Fruit fly (Drosophila melanogaster) whole organism, embryonic: ENCODE results near the gene InR.

ENCODE experiments used
- ATbp ChIP-seq: fragments of 200-800 bp; sonication (Bioruptor generic); optimal IDR thresholded peaks from 2 replicates; lab custom pipeline; 2017; ENCODE audit warnings: missing biosample characterization, mild to moderate bottlenecking, missing genetic modification characterization, missing genetic modification reagents
- Aef1 ChIP-seq: fragments of 200-800 bp; sonication (Bioruptor generic); IDR thresholded peaks from 3 replicates; pipeline ENCODE4 v1.3.6; 2022; ENCODE audit warnings: missing biosample characterization, missing genetic modification characterization
- Atf6 ChIP-seq: fragments of 200-800 bp; sonication (Bioruptor generic); IDR thresholded peaks from 2 replicates; pipeline ENCODE4 v1.3.6; 2022; ENCODE audit warnings: missing biosample characterization, missing genetic modification characterization
- C15 ChIP-seq: fragments of 200-800 bp; sonication (Bioruptor generic); IDR thresholded peaks from 3 replicates; pipeline ENCODE4 v1.3.6; 2022; ENCODE audit warnings: missing biosample characterization, missing genetic modification characterization
- CG10209 ChIP-seq: fragments of 200-800 bp; sonication (Bioruptor generic); optimal IDR thresholded peaks from 3 replicates; lab custom pipeline; 2017; ENCODE audit warnings: missing biosample characterization, mild to moderate bottlenecking, missing genetic modification characterization, missing genetic modification reagents
- CG11560 ChIP-seq: fragments of 200-800 bp; sonication (Bioruptor generic); IDR thresholded peaks from 3 replicates; pipeline ENCODE4 v1.3.6; 2022; ENCODE audit warnings: missing biosample characterization, missing genetic modification characterization
- CG12155 ChIP-seq: fragments of 200-800 bp; sonication (Bioruptor generic); optimal IDR thresholded peaks from 3 replicates; lab custom pipeline; 2016; ENCODE audit warnings: missing biosample characterization, missing genetic modification characterization
- CG12391 ChIP-seq: fragments of 200-800 bp; sonication (Bioruptor generic); optimal IDR thresholded peaks from 3 replicates; lab custom pipeline; 2018; ENCODE audit warnings: missing biosample characterization, mild to moderate bottlenecking, missing genetic modification characterization, moderate library complexity
- CG14441 ChIP-seq: fragments of 200-800 bp; sonication (Bioruptor generic); IDR thresholded peaks from 2 replicates; pipeline ENCODE4 v1.3.6; 2022; ENCODE audit warnings: missing biosample characterization, missing genetic modification characterization
- CG14710 ChIP-seq: fragments of 200-800 bp; sonication (Bioruptor generic); optimal IDR thresholded peaks from 3 replicates; lab custom pipeline; 2019; ENCODE audit warnings: missing biosample characterization, mild to moderate bottlenecking, missing genetic modification characterization, moderate library complexity
- CG15269 ChIP-seq: fragments of 200-800 bp; sonication (Bioruptor generic); optimal IDR thresholded peaks from 2 replicates; lab custom pipeline; 2018; ENCODE audit warnings: missing biosample characterization, mild to moderate bottlenecking, missing genetic modification characterization, moderate library complexity
- CG17361 ChIP-seq: fragments of 200-800 bp; sonication (Bioruptor generic); IDR thresholded peaks from 3 replicates; pipeline ENCODE4 v1.3.6; 2022; ENCODE audit warnings: missing biosample characterization, missing genetic modification characterization
- CG18262 ChIP-seq: fragments of 200-800 bp; optimal IDR thresholded peaks from 3 replicates; lab custom pipeline; 2019; ENCODE audit warnings: missing biosample characterization, mild to moderate bottlenecking, missing genetic modification characterization, moderate library complexity
- CG1832 ChIP-seq: fragments of 200-800 bp; sonication (Bioruptor generic); optimal IDR thresholded peaks from 2 replicates; lab custom pipeline; 2017; ENCODE audit warnings: missing biosample characterization, mild to moderate bottlenecking, missing genetic modification characterization, inconsistent platforms
- CG31441 ChIP-seq: fragments of 200-800 bp; sonication (Bioruptor generic); IDR thresholded peaks from 2 replicates; pipeline ENCODE4 v1.3.6; 2022; ENCODE audit warnings: missing biosample characterization, missing genetic modification characterization
- CG42726 ChIP-seq: fragments of 200-800 bp; sonication (Bioruptor generic); IDR thresholded peaks from 2 replicates; pipeline ENCODE4 v1.3.6; 2022; ENCODE audit warnings: missing biosample characterization, missing genetic modification characterization; ENCODE audit not compliant: partially characterized antibody
- CG6175 ChIP-seq: fragments of 200-800 bp; sonication (Bioruptor generic); IDR thresholded peaks from 3 replicates; pipeline ENCODE4 v1.3.6; 2022; ENCODE audit warnings: missing biosample characterization, missing genetic modification characterization
- CG6791 ChIP-seq: fragments of 200-800 bp; sonication (Bioruptor generic); IDR thresholded peaks from 3 replicates; pipeline ENCODE4 v1.3.6; 2022; ENCODE audit warnings: missing biosample characterization, missing genetic modification characterization; ENCODE audit not compliant: partially characterized antibody
- CG6813 ChIP-seq: fragments of 200-800 bp; sonication (Bioruptor generic); optimal IDR thresholded peaks from 2 replicates; lab custom pipeline; 2017; ENCODE audit warnings: missing biosample characterization, missing genetic modification characterization, mild to moderate bottlenecking, moderate library complexity, missing genetic modification reagents
- CG7556 ChIP-seq: fragments of 200-800 bp; sonication (Bioruptor generic); optimal IDR thresholded peaks from 2 replicates; lab custom pipeline; 2017; ENCODE audit warnings: missing biosample characterization, mild to moderate bottlenecking, missing genetic modification characterization
- CG8765 ChIP-seq: fragments of 200-800 bp; sonication (Bioruptor generic); IDR thresholded peaks from 2 replicates; pipeline ENCODE4 v1.3.6; 2022; ENCODE audit warnings: missing biosample characterization, missing genetic modification characterization
- Dek ChIP-seq: fragments of 200-800 bp; sonication (Bioruptor generic); optimal IDR thresholded peaks from 3 replicates; lab custom pipeline; 2019; ENCODE audit warnings: missing biosample characterization, mild to moderate bottlenecking, missing genetic modification characterization, moderate library complexity
- E2f1 ChIP-seq: fragments of 200-800 bp; sonication (Bioruptor generic); IDR thresholded peaks from 2 replicates; pipeline ENCODE4 v1.3.6; 2022; ENCODE audit warnings: missing biosample characterization, missing genetic modification characterization
- Ets65A ChIP-seq: fragments of 200-800 bp; sonication (Bioruptor generic); peaks from one replicate; lab custom pipeline; 2016; ENCODE audit warnings: missing biosample characterization, missing genetic modification characterization
- Fer2 ChIP-seq: fragments of 200-800 bp; sonication (Bioruptor generic); optimal IDR thresholded peaks from 2 replicates; lab custom pipeline; 2018; ENCODE audit warnings: missing biosample characterization, mild to moderate bottlenecking, missing genetic modification characterization, moderate library complexity
- Hey ChIP-seq: fragments of 200-800 bp; sonication (Bioruptor generic); optimal IDR thresholded peaks from 3 replicates; lab custom pipeline; 2018; ENCODE audit warnings: missing biosample characterization, mild to moderate bottlenecking, missing genetic modification characterization
- Kr ChIP-seq: fragments of 200-800 bp; sonication (Bioruptor generic); optimal IDR thresholded peaks from 2 replicates; lab custom pipeline; 2017; ENCODE audit warnings: missing biosample characterization, mild to moderate bottlenecking, missing genetic modification characterization
- Mad ChIP-seq: fragments of 200-800 bp; sonication (Bioruptor generic); optimal IDR thresholded peaks from 2 replicates; lab custom pipeline; 2016; ENCODE audit warnings: missing biosample characterization, missing genetic modification characterization
- Mes4 ChIP-seq: fragments of 200-800 bp; sonication (Bioruptor generic); optimal IDR thresholded peaks from 2 replicates; lab custom pipeline; 2016; ENCODE audit warnings: missing biosample characterization, missing genetic modification characterization
- Myb ChIP-seq: fragments of 200-800 bp; sonication (Bioruptor generic); optimal IDR thresholded peaks from 2 replicates; lab custom pipeline; 2016; ENCODE audit warnings: missing biosample characterization, missing genetic modification characterization
- NC2α ChIP-seq: fragments of 200-800 bp; sonication (Bioruptor generic); optimal IDR thresholded peaks from 2 replicates; lab custom pipeline; 2016; ENCODE audit warnings: missing biosample characterization, missing genetic modification characterization
- PHDP ChIP-seq: fragments of 200-800 bp; sonication (Bioruptor generic); optimal IDR thresholded peaks from 3 replicates; lab custom pipeline; 2018; ENCODE audit warnings: missing biosample characterization, mild to moderate bottlenecking, missing genetic modification characterization, moderate library complexity
- al ChIP-seq: fragments of 200-800 bp; sonication (Bioruptor generic); IDR thresholded peaks from 2 replicates; pipeline ENCODE4 v1.3.6; 2022; ENCODE audit warnings: missing biosample characterization, missing genetic modification characterization
- ara ChIP-seq: fragments of 200-800 bp; sonication (Bioruptor generic); IDR thresholded peaks from 2 replicates; pipeline ENCODE4 v1.3.6; 2022; ENCODE audit warnings: missing biosample characterization, missing genetic modification characterization
- br ChIP-seq: fragments of >200 bp; optimal IDR thresholded peaks from 2 replicates; lab custom pipeline; 2017
- chinmo ChIP-seq: fragments of 200-800 bp; sonication (Bioruptor generic); IDR thresholded peaks from 4 replicates; pipeline ENCODE4 v1.3.6; 2022; ENCODE audit warnings: missing biosample characterization, missing genetic modification characterization; ENCODE audit not compliant: partially characterized antibody
- dimm ChIP-seq: fragments of 200-800 bp; sonication (Bioruptor generic); IDR thresholded peaks from 2 replicates; pipeline ENCODE4 v1.3.6; 2022; ENCODE audit warnings: missing biosample characterization, missing genetic modification characterization
- en ChIP-seq: fragments of 200-800 bp; sonication (Bioruptor generic); optimal IDR thresholded peaks from 2 replicates; lab custom pipeline; 2016; ENCODE audit warnings: missing biosample characterization, missing genetic modification characterization
- gsb ChIP-seq: fragments of 200-800 bp; sonication (Bioruptor generic); IDR thresholded peaks from 2 replicates; pipeline ENCODE4 v1.3.6; 2022; ENCODE audit warnings: missing biosample characterization, missing genetic modification characterization
- her ChIP-seq: fragments of 200-800 bp; sonication (Bioruptor generic); optimal IDR thresholded peaks from 2 replicates; lab custom pipeline; 2016; ENCODE audit warnings: missing biosample characterization, missing genetic modification characterization
- hth ChIP-seq: fragments of >200 bp; optimal IDR thresholded peaks from 2 replicates; lab custom pipeline; 2017; ENCODE audit warnings: inconsistent platforms
- klu ChIP-seq: fragments of 200-800 bp; sonication (Bioruptor generic); IDR thresholded peaks from 2 replicates; pipeline ENCODE4 v1.3.6; 2022; ENCODE audit warnings: missing biosample characterization, missing genetic modification characterization
- oc ChIP-seq: fragments of 200-800 bp; sonication (Bioruptor generic); optimal IDR thresholded peaks from 2 replicates; lab custom pipeline; 2018; ENCODE audit warnings: missing biosample characterization, mild to moderate bottlenecking, missing genetic modification characterization, moderate library complexity
- peb ChIP-seq: fragments of 200-800 bp; sonication (Bioruptor generic); IDR thresholded peaks from 2 replicates; pipeline ENCODE4 v1.3.6; 2022; ENCODE audit warnings: missing biosample characterization, missing genetic modification characterization
- sc ChIP-seq, 3 experiments: fragments of >200 bp in 2 of 3; fragments of 200-800 bp in 1 of 3; sonication (Bioruptor generic) in 1 of 3; optimal IDR thresholded peaks; 2 replicates in 2 of 3; 3 replicates in 1 of 3; lab custom pipeline; 2017; ENCODE audit warnings: mild to moderate bottlenecking in 1 of 3, missing biosample characterization in 1 of 3, missing genetic modification characterization in 1 of 3, missing genetic modification reagents in 1 of 3
- sima ChIP-seq: fragments of 200-800 bp; sonication (Bioruptor generic); optimal IDR thresholded peaks from 2 replicates; lab custom pipeline; 2016; ENCODE audit warnings: missing biosample characterization, missing genetic modification characterization
- so ChIP-seq: fragments of 200-800 bp; sonication (Bioruptor generic); IDR thresholded peaks from 3 replicates; pipeline ENCODE4 v1.3.6; 2022; ENCODE audit warnings: missing biosample characterization, missing genetic modification characterization
- stwl ChIP-seq: fragments of 200-800 bp; sonication (Bioruptor generic); optimal IDR thresholded peaks from 3 replicates; lab custom pipeline; 2018; ENCODE audit warnings: missing biosample characterization, mild to moderate bottlenecking, missing genetic modification characterization, moderate library complexity
- tna ChIP-seq: fragments of 200-800 bp; sonication (Bioruptor generic); IDR thresholded peaks from 2 replicates; pipeline ENCODE4 v1.3.6; 2022; ENCODE audit warnings: missing biosample characterization, missing genetic modification characterization; ENCODE audit not compliant: partially characterized antibody
- tx ChIP-seq: fragments of 200-800 bp; sonication (Bioruptor generic); optimal IDR thresholded peaks from 2 replicates; lab custom pipeline; 2016; ENCODE audit warnings: missing biosample characterization, missing genetic modification characterization
- usp ChIP-seq: fragments of >200 bp; optimal IDR thresholded peaks from 2 replicates; lab custom pipeline; 2017; ENCODE audit warnings: missing biosample characterization, missing genetic modification characterization

Gene InR

dm6 chr3R:21584296-21584936 lies 34.7 kb downstream of the InR start (continued):
- TF ChIP-seq klu (GFP tag; lab: Robert Waterston, UW) (no peak), sc (optimal IDR thresholded peaks at IDR 0.05; lab: Kevin White, UChicago) (no peak), sc (GFP tag; optimal IDR thresholded peaks at IDR 0.05; lab: Kevin White, UChicago) (no peak), Atf6 (GFP tag; lab: Robert Waterston, UW) (peak; percentile 20; the same call in 1 of the 2 replicates), CG1832 (GFP tag; lab: Kevin White, UChicago) (peak; percentile 45), al (no peak), CG12155 (GFP tag; lab: Kevin White, UChicago) (no peak), CG6791 (GFP tag; lab: Robert Waterston, UW) (no peak), CG7556 (GFP tag; lab: Kevin White, UChicago) (no peak), hth (lab: Kevin White, UChicago) (no peak), Mad (GFP tag; lab: Kevin White, UChicago) (no peak), usp (GFP tag; lab: Kevin White, UChicago) (no peak), CG17361 (GFP tag; lab: Robert Waterston, UW) (no peak), CG8765 (GFP tag; lab: Robert Waterston, UW) (no peak), sima (no peak), peb (GFP tag; lab: Robert Waterston, UW) (no peak), Mes4 (no peak), ara (GFP tag; lab: Robert Waterston, UW) (no peak), CG18262 (tag; lab: Kevin White, UChicago) (no peak), CG12391 (no peak), NC2α (GFP tag; lab: Kevin White, UChicago) (no peak), C15 (GFP tag; lab: Robert Waterston, UW) (no peak), Myb (GFP tag; lab: Kevin White, UChicago) (no peak), Kr (no peak), tx (GFP tag; lab: Kevin White, UChicago) (no peak), so (GFP tag; lab: Robert Waterston, UW) (no peak), CG11560 (no peak), br (no peak), Aef1 (GFP tag; lab: Robert Waterston, UW) (no peak), PHDP (tag; lab: Kevin White, UChicago) (no peak), oc (tag; lab: Kevin White, UChicago) (no peak), CG10209 (GFP tag; lab: Kevin White, UChicago) (no peak), ATbp (no peak), E2f1 (GFP tag; lab: Robert Waterston, UW) (no peak), CG6813 (GFP tag; lab: Kevin White, UChicago) (peak; percentile 18), CG14441 (no peak), chinmo (GFP tag; lab: Robert Waterston, UW) (peak; percentile 72; the same call in 2 of the 4 replicates), Ets65A (GFP tag; lab: Kevin White, UChicago) (no peak), tna (GFP tag; lab: Robert Waterston, UW) (no peak), Fer2 (no peak), CG14710 (tag; lab: Kevin White, UChicago) (no peak), Hey (tag; lab: Kevin White, UChicago) (peak; percentile 79), her (GFP tag; lab: Kevin White, UChicago) (no peak), CG15269 (tag; lab: Kevin White, UChicago) (peak; percentile 18), CG42726 (GFP tag; lab: Robert Waterston, UW) (no peak), gsb (0 out of 2 replicates have a peak, but pooled peaks have one; percentile 12), dimm (GFP tag; lab: Robert Waterston, UW) (no peak), en (GFP tag; lab: Kevin White, UChicago) (no peak), CG6175 (GFP tag; lab: Robert Waterston, UW) (peak; percentile 68; the same call in 1 of the 3 replicates), CG31441 (GFP tag; lab: Robert Waterston, UW) (no peak), Dek (tag; lab: Kevin White, UChicago) (no peak), stwl (tag; lab: Kevin White, UChicago) (no peak)
